Worm (Caenorhabditis elegans): Measurements from ENCODE around the gene glb-33.

DNA sequence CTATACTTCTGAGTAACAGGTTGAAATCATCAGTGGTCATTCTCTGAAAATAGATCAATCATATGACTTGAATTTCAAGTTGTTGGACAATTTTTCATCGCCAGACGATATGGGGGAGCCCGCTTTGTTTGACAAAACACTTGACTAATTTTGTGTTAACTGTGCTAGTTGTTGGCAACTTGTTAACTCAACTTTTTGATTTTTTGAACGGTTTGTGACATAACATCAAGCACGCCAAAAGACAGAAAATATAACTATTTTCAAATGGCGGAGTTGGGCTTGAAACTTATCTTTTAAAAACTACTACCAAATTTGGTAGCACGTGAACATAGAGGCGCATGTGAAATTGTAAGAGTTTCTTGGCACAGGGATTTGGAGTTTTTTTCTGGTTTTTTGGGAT lies 16.0 kb upstream of the glb-33 start:
- TF ChIP-seq lin-13 (GFP tag; optimal IDR thresholded peaks at IDR 0.05) (no peak), unc-55 (GFP tag; optimal IDR thresholded peaks at IDR 0.05) (no peak), aly-2 (tag; optimal IDR thresholded peaks at IDR 0.05) (no peak), nhr-237 (tag; optimal IDR thresholded peaks at IDR 0.05) (no peak), elt-3 (tag; optimal IDR thresholded peaks at IDR 0.05) (no peak), lin-39 (tag; optimal IDR thresholded peaks at IDR 0.05) (no peak), zag-1 (tag; optimal IDR thresholded peaks at IDR 0.05) (no peak), ztf-11 (tag; optimal IDR thresholded peaks at IDR 0.05) (no peak), ztf-4 (tag; optimal IDR thresholded peaks at IDR 0.05) (no peak), snpc-4 (tag; optimal IDR thresholded peaks at IDR 0.05) (no peak), fos-1 (tag; optimal IDR thresholded peaks at IDR 0.05) (no peak)

Measured in whole organism, L2 larva.